Fruit fly (Drosophila melanogaster): Measurements from ENCODE around the gene RpS26.

The RpS26 gene

dm6 chr2L:18442903-18443608 lies at the start of gene RpS26:
Gene RpS26, minus strand, starts transcription at chr2L:18443277.
- TF ChIP-seq noc (tag; optimal IDR thresholded peaks at IDR 0.05) = no peak

- TF ChIP-seq noc (tag; optimal IDR thresholded peaks at IDR 0.05) = no peak
These were observed 43.8 kb upstream of the RpS26 start for dm6 chr2L:18486828-18487227.

dm6 chr2L:18485211-18485610 lies 42.1 kb upstream of the RpS26 start, which contains the start of gene grnd:
Gene grnd, plus strand, starts transcription at chr2L:18485417.
- no peak for TF ChIP-seq noc (tag; optimal IDR thresholded peaks at IDR 0.05)

- no peak for TF ChIP-seq noc (tag; optimal IDR thresholded peaks at IDR 0.05)
These were observed 41.4 kb upstream of the RpS26 start, which contains the start of gene CG10283 for dm6 chr2L:18484382-18485050. Gene CG10283, minus strand, starts transcription at chr2L:18484513.

dm6 chr2L:18484040-18484381 lies 40.9 kb upstream of the RpS26 start:
- no peak for TF ChIP-seq noc (tag; optimal IDR thresholded peaks at IDR 0.05)

dm6 chr2L:18482989-18483388 lies 39.9 kb upstream of the RpS26 start:
- TF ChIP-seq noc (tag; optimal IDR thresholded peaks at IDR 0.05) = no peak

dm6 chr2L:18482170-18482569 lies 39.1 kb upstream of the RpS26 start:
- TF ChIP-seq noc (tag; optimal IDR thresholded peaks at IDR 0.05) = no peak

dm6 chr2L:18481746-18482145 lies 38.7 kb upstream of the RpS26 start:
- no peak for TF ChIP-seq noc (tag; optimal IDR thresholded peaks at IDR 0.05)

- no peak for TF ChIP-seq noc (tag; optimal IDR thresholded peaks at IDR 0.05)
These were observed 38.0 kb upstream of the RpS26 start for dm6 chr2L:18481064-18481463.

dm6 chr2L:18480326-18481028 lies 37.4 kb upstream of the RpS26 start:
- TF ChIP-seq noc (tag; optimal IDR thresholded peaks at IDR 0.05) = no peak

dm6 chr2L:18479177-18479521 lies 36.1 kb upstream of the RpS26 start:
- TF ChIP-seq noc (tag; optimal IDR thresholded peaks at IDR 0.05) = no peak

- TF ChIP-seq noc (tag; optimal IDR thresholded peaks at IDR 0.05) = no peak
These were observed 35.6 kb upstream of the RpS26 start for dm6 chr2L:18478509-18479176.

- TF ChIP-seq noc (tag; optimal IDR thresholded peaks at IDR 0.05) = no peak
These were observed 34.4 kb upstream of the RpS26 start for dm6 chr2L:18477455-18477854.

dm6 chr2L:18469544-18470109 lies 26.6 kb upstream of the RpS26 start:
- TF ChIP-seq noc (tag; optimal IDR thresholded peaks at IDR 0.05) = no peak

- no peak for TF ChIP-seq noc (tag; optimal IDR thresholded peaks at IDR 0.05)
These were observed 25.5 kb upstream of the RpS26 start for dm6 chr2L:18468607-18469015.

- no peak for TF ChIP-seq noc (tag; optimal IDR thresholded peaks at IDR 0.05)
These were observed 24.9 kb upstream of the RpS26 start for dm6 chr2L:18468010-18468409.

Data from whole organism, larva.